Fruit fly (Drosophila melanogaster) whole organism, embryonic: ENCODE data around the gene hmw.

Experiments used
- CG10431 ChIP-seq: fragments of 200-800 bp; sonication (Bioruptor generic); optimal IDR thresholded peaks from 3 replicates; lab custom pipeline; 2018; ENCODE audit warnings: missing biosample characterization, mild to moderate bottlenecking, missing genetic modification characterization
- CG15514 ChIP-seq: fragments of 200-800 bp; sonication (Bioruptor generic); optimal IDR thresholded peaks from 3 replicates; lab custom pipeline; 2017; ENCODE audit warnings: missing biosample characterization, missing genetic modification characterization, mild to moderate bottlenecking, moderate library complexity, missing genetic modification reagents
- CG2199 ChIP-seq: fragments of 200-800 bp; sonication (Bioruptor generic); IDR thresholded peaks from 3 replicates; pipeline ENCODE4 v1.3.6; 2022; ENCODE audit warnings: missing biosample characterization, missing genetic modification characterization
- CG33213 ChIP-seq: fragments of 200-800 bp; sonication (Bioruptor generic); optimal IDR thresholded peaks from 3 replicates; lab custom pipeline; 2016; ENCODE audit warnings: missing biosample characterization, missing genetic modification characterization
- CG8478 ChIP-seq: fragments of >200 bp; optimal IDR thresholded peaks from 2 replicates; lab custom pipeline; 2018
- HLHmδ ChIP-seq: fragments of 200-800 bp; sonication (Bioruptor generic); optimal IDR thresholded peaks from 2 replicates; lab custom pipeline; 2018; ENCODE audit warnings: missing biosample characterization, mild to moderate bottlenecking, missing genetic modification characterization, moderate library complexity
- ham ChIP-seq: fragments of 200-800 bp; sonication (Bioruptor generic); IDR thresholded peaks from 2 replicates; pipeline ENCODE4 v1.3.6; 2022; ENCODE audit warnings: missing biosample characterization, missing genetic modification characterization

- peak; percentile 1 for TF ChIP-seq CG15514 (GFP tag; lab: Kevin White, UChicago)
- TF ChIP-seq ham: no peak
- no peak for TF ChIP-seq CG10431 (GFP tag; lab: Kevin White, UChicago)
- TF ChIP-seq HLHmδ (GFP tag; lab: Kevin White, UChicago): no peak
- TF ChIP-seq CG8478 (lab: Kevin White, UChicago): no peak
- TF ChIP-seq CG2199 (GFP tag; lab: Robert Waterston, UW): no peak
- TF ChIP-seq CG33213 (GFP tag; lab: Kevin White, UChicago): no peak
Measured at dm6 chr3R:18314320-18314719, 47.5 kb upstream of the hmw start, which contains the start of gene PKD.
